Fruit fly (Drosophila melanogaster) S2 (cell line): ENCODE measurements around the gene Nedd4.

Experiments used
- CG8478 ChIP-seq: fragments of >200 bp; optimal IDR thresholded peaks from 2 replicates; lab custom pipeline; 2018
- CTCF ChIP-seq, 2 experiments: fragments of >200 bp; optimal IDR thresholded peaks; 2 replicates each; lab custom pipeline; 2018

DNA sequence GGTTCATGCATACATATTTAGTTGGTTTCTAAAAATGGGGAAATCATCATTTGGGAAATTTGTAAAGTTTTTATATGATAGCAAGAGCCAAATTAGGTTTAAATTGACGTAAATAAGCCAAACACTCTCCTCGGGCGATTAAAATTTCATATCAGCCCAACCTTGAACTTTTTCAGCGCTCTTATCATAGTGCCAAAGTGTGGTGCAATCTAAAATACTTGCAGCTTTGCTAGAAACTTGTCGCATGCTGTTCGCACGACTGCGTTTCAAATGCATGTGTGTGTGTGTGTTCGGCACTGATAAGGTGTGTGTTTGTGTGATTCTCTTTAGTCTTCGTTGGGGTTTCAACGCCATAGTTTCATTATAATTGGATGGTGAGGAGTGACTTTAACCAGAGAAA is 23.1 kb upstream of the Nedd4 start:
- TF ChIP-seq CG8478 (lab: Kevin White, UChicago) = no peak
- TF ChIP-seq CTCF (optimal IDR thresholded peaks at IDR 0.05; lab: Kevin White, UChicago) = no peak
